Fruit fly (Drosophila melanogaster): ENCODE measurements around the gene sd.

sd gene

dm6 chrX:15788235-15789187, 15.7 kb upstream of the sd start, which contains the start of gene Rhp (continued):
- TF ChIP-seq Aef1 (GFP tag; IDR thresholded peaks at IDR 0.05): no peak
- TF ChIP-seq CG2678 (tag; optimal IDR thresholded peaks at IDR 0.05): no peak
- no peak for TF ChIP-seq cad (GFP tag; optimal IDR thresholded peaks at IDR 0.05)
- no peak for TF ChIP-seq Camta (GFP tag; optimal IDR thresholded peaks at IDR 0.05)
- TF ChIP-seq toy (GFP tag; IDR thresholded peaks at IDR 0.05): no peak
- TF ChIP-seq CG18476 (GFP tag; optimal IDR thresholded peaks at IDR 0.05): no peak
- TF ChIP-seq Lpt (GFP tag; optimal IDR thresholded peaks at IDR 0.05): no peak
- TF ChIP-seq Dll (GFP tag; IDR thresholded peaks at IDR 0.05; ENCODE audit: partially characterized antibody): no peak
- TF ChIP-seq CG14050 (GFP tag; IDR thresholded peaks at IDR 0.05): 0 out of 3 replicates have a peak, but pooled peaks have one; percentile 9
- TF ChIP-seq Jarid2 (GFP tag; optimal IDR thresholded peaks at IDR 0.05): no peak
- no peak for TF ChIP-seq ERR (GFP tag; optimal IDR thresholded peaks at IDR 0.05)
- TF ChIP-seq stwl (tag; optimal IDR thresholded peaks at IDR 0.05): no peak
- TF ChIP-seq Eip74EF (GFP tag; optimal IDR thresholded peaks at IDR 0.05): peak in 1 of 2 experiments; percentile 17
- no peak for TF ChIP-seq mam (GFP tag; optimal IDR thresholded peaks at IDR 0.05)
- no peak for TF ChIP-seq CG42726 (GFP tag; IDR thresholded peaks at IDR 0.05; ENCODE audit: partially characterized antibody)
- TF ChIP-seq E2f1 (GFP tag; IDR thresholded peaks at IDR 0.05): no peak; the same call in 1 of the 2 replicates
- no peak for TF ChIP-seq GATAe (GFP tag; conservative IDR thresholded peaks at IDR 0.05)
- no peak for TF ChIP-seq CG4617 (GFP tag; optimal IDR thresholded peaks at IDR 0.05; ENCODE audit: borderline replicate concordance)
- TF ChIP-seq pan (optimal IDR thresholded peaks at IDR 0.05): no peak
- no peak for TF ChIP-seq pan (GFP tag; optimal IDR thresholded peaks at IDR 0.05 in 1 of 2, IDR thresholded peaks at IDR 0.05 in 1 of 2)
- peak; percentile 61 for TF ChIP-seq CG9797 (GFP tag; optimal IDR thresholded peaks at IDR 0.05)
- TF ChIP-seq CG12219 (GFP tag; optimal IDR thresholded peaks at IDR 0.05): peak; percentile 41
- no peak for TF ChIP-seq D19B (GFP tag; optimal IDR thresholded peaks at IDR 0.05)
- TF ChIP-seq nerfin-2 (GFP tag; IDR thresholded peaks at IDR 0.05; ENCODE audit: partially characterized antibody): no peak
- peak; percentile 60 for TF ChIP-seq Sox100B (GFP tag; optimal IDR thresholded peaks at IDR 0.05)
- peak; percentile 45 for TF ChIP-seq Nf-YC (tag; optimal IDR thresholded peaks at IDR 0.05)
- no peak for TF ChIP-seq CG3847 (GFP tag; IDR thresholded peaks at IDR 0.05)
- no peak for TF ChIP-seq lilli (GFP tag; optimal IDR thresholded peaks at IDR 0.05)
- no peak for TF ChIP-seq C15 (GFP tag; IDR thresholded peaks at IDR 0.05)
- peak; percentile 38 for TF ChIP-seq CG17912 (GFP tag; optimal IDR thresholded peaks at IDR 0.05)
- peak; percentile 65 for TF ChIP-seq CG12299 (tag; optimal IDR thresholded peaks at IDR 0.05)
- TF ChIP-seq Fer2 (tag; optimal IDR thresholded peaks at IDR 0.05): peak; percentile 35
- TF ChIP-seq usp (GFP tag; optimal IDR thresholded peaks at IDR 0.05): no peak
- TF ChIP-seq HLH54F (GFP tag; optimal IDR thresholded peaks at IDR 0.05): no peak
- TF ChIP-seq Fer1 (GFP tag; optimal IDR thresholded peaks at IDR 0.05): peak; percentile 66
- TF ChIP-seq scrt (GFP tag; optimal IDR thresholded peaks at IDR 0.05): peak; percentile 3
- no peak for TF ChIP-seq sd (tag; optimal IDR thresholded peaks at IDR 0.05)
- TF ChIP-seq CG9437 (GFP tag; optimal IDR thresholded peaks at IDR 0.05): no peak
- TF ChIP-seq onecut (GFP tag; IDR thresholded peaks at IDR 0.05): peak; percentile 49
- TF ChIP-seq chn (GFP tag; optimal IDR thresholded peaks at IDR 0.05): no peak
- no peak for TF ChIP-seq CG11723 (GFP tag; optimal IDR thresholded peaks at IDR 0.05)
- no peak for TF ChIP-seq CG4730 (GFP tag; IDR thresholded peaks at IDR 0.05)
- no peak for TF ChIP-seq CG14965 (GFP tag; optimal IDR thresholded peaks at IDR 0.05; ENCODE audit: borderline replicate concordance)
- TF ChIP-seq Doc3 (GFP tag; IDR thresholded peaks at IDR 0.05; ENCODE audit: partially characterized antibody): no peak
- TF ChIP-seq CG13424 (tag; optimal IDR thresholded peaks at IDR 0.05): peak; percentile 51
- no peak for TF ChIP-seq CG3838 (GFP tag; optimal IDR thresholded peaks at IDR 0.05)
- TF ChIP-seq Med (GFP tag): peak; percentile 76
- no peak for TF ChIP-seq Hr78 (GFP tag; optimal IDR thresholded peaks at IDR 0.05)
